Worm (Caenorhabditis elegans): ENCODE results near the gene C33C12.4.

- no peak for TF ChIP-seq ceh-22 (tag; optimal IDR thresholded peaks at IDR 0.05)
- TF ChIP-seq T23F11.4 (GFP tag; optimal IDR thresholded peaks at IDR 0.05), result no peak
- no peak for TF ChIP-seq ets-4 (tag; optimal IDR thresholded peaks at IDR 0.05)
- no peak for TF ChIP-seq pha-4 (tag; optimal IDR thresholded peaks at IDR 0.05)
- TF ChIP-seq pqm-1 (tag; optimal IDR thresholded peaks at IDR 0.05), result no peak
- no peak for TF ChIP-seq hlh-8 (tag; optimal IDR thresholded peaks at IDR 0.05)
- no peak for TF ChIP-seq mec-3 (tag; optimal IDR thresholded peaks at IDR 0.05; ENCODE audit: borderline replicate concordance)
- no peak for TF ChIP-seq hlh-13 (GFP tag; optimal IDR thresholded peaks at IDR 0.05)
- TF ChIP-seq gmeb-2 (tag; optimal IDR thresholded peaks at IDR 0.05), result no peak
- no peak for TF ChIP-seq unc-55 (GFP tag; optimal IDR thresholded peaks at IDR 0.05)
- TF ChIP-seq rnt-1 (tag; optimal IDR thresholded peaks at IDR 0.05), result no peak
- no peak for TF ChIP-seq lin-11 (tag; optimal IDR thresholded peaks at IDR 0.05)
- TF ChIP-seq ceh-6 (GFP tag; optimal IDR thresholded peaks at IDR 0.05), result no peak
Measured at ce11 chrII:2122091-2122490, 44.2 kb downstream of the C33C12.4 start, which contains the start of gene math-37.

Data from whole organism, late embryonic.